Fruit fly (Drosophila melanogaster): ENCODE measurements around the gene 5PtaseI.

Gene 5PtaseI

DNA sequence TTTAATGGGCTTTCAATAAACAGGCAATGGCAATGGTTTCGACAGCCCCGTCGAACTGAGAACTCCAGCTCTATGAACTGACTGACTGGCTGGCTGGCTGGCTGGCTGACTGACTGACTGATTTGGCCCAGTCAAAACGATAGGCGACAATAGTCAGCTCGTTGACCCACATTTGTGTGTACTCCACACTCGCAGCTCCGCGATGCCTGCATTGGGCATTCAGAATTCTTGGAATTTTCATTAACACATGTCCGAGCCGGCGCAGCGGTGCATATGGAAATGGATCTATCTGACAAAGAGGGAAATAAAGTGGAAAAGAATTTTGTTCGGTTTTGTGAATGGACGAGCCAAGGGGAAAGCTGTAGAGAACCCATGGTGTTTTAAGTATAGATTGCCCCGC lies 42.7 kb downstream of the 5PtaseI start (continued):
- no peak for TF ChIP-seq pros (GFP tag; optimal IDR thresholded peaks at IDR 0.05)
- TF ChIP-seq CG12299 (tag; optimal IDR thresholded peaks at IDR 0.05), result no peak
- TF ChIP-seq CG31365 (tag; optimal IDR thresholded peaks at IDR 0.05), result no peak
- TF ChIP-seq Stat92E (GFP tag; optimal IDR thresholded peaks at IDR 0.05), result peak in 1 of 3 experiments; percentile 98
- TF ChIP-seq klu (GFP tag; IDR thresholded peaks at IDR 0.05), result no peak
- TF ChIP-seq pan (optimal IDR thresholded peaks at IDR 0.05), result no peak
- TF ChIP-seq pan (GFP tag; optimal IDR thresholded peaks at IDR 0.05 in 1 of 2, IDR thresholded peaks at IDR 0.05 in 1 of 2), result no peak
- no peak for TF ChIP-seq repo (GFP tag; optimal IDR thresholded peaks at IDR 0.05)
- no peak for TF ChIP-seq Bdp1 (GFP tag; optimal IDR thresholded peaks at IDR 0.05)
- no peak for TF ChIP-seq H15 (GFP tag; IDR thresholded peaks at IDR 0.05)
- TF ChIP-seq zen2 (GFP tag; IDR thresholded peaks at IDR 0.05; ENCODE audit: partially characterized antibody), result no peak
- no peak for TF ChIP-seq tna (GFP tag; IDR thresholded peaks at IDR 0.05; ENCODE audit: partially characterized antibody)
- no peak for TF ChIP-seq ham (GFP tag; IDR thresholded peaks at IDR 0.05)
- TF ChIP-seq insv (GFP tag; optimal IDR thresholded peaks at IDR 0.05), result no peak
- TF ChIP-seq Nf-YA (GFP tag; IDR thresholded peaks at IDR 0.05), result no peak
- no peak for TF ChIP-seq CG6791 (GFP tag; IDR thresholded peaks at IDR 0.05; ENCODE audit: partially characterized antibody)
- no peak for TF ChIP-seq CG7839 (tag; optimal IDR thresholded peaks at IDR 0.05)
- TF ChIP-seq tup (GFP tag; optimal IDR thresholded peaks at IDR 0.05), result no peak
- TF ChIP-seq knrl (GFP tag; IDR thresholded peaks at IDR 0.05; ENCODE audit: partially characterized antibody), result no peak
- no peak for TF ChIP-seq Hr78 (GFP tag; optimal IDR thresholded peaks at IDR 0.05)
- no peak for TF ChIP-seq NC2β (GFP tag; optimal IDR thresholded peaks at IDR 0.05)
- TF ChIP-seq B-H1 (GFP tag; IDR thresholded peaks at IDR 0.05), result no peak
- no peak for TF ChIP-seq Eip74EF (GFP tag; optimal IDR thresholded peaks at IDR 0.05)
- TF ChIP-seq CG14050 (GFP tag; IDR thresholded peaks at IDR 0.05), result no peak
- no peak for TF ChIP-seq CG12942 (GFP tag; optimal IDR thresholded peaks at IDR 0.05)
- TF ChIP-seq twi (tag; optimal IDR thresholded peaks at IDR 0.05), result peak; percentile 0
- TF ChIP-seq Sox102F (GFP tag; optimal IDR thresholded peaks at IDR 0.05), result no peak
- no peak for TF ChIP-seq nau (GFP tag; optimal IDR thresholded peaks at IDR 0.05)
- no peak for TF ChIP-seq CG11456 (GFP tag; IDR thresholded peaks at IDR 0.05)
- peak; percentile 25; the same call in 1 of the 2 replicates for TF ChIP-seq slbo (GFP tag; IDR thresholded peaks at IDR 0.05)
- TF ChIP-seq CG11695 (GFP tag; IDR thresholded peaks at IDR 0.05), result no peak

DNA sequence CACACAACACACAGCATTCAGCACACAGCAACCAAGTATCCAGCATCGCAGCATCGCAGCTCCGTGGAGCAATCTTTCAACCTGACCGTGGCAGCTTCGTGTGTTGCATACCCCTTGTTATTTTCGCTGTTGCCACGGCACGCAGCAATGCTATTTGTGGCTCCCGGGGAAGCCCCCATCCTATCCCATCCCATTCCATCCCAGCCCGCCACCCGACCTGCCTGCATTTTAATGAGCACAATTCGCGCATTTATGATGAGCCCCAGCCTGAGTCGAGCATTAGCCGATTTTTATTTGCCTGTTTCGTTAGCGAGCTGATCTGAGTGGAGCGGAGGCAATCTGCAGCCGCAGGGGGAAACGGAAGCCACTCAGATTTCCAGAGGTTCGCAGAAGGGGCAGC lies 45.4 kb downstream of the 5PtaseI start:
- TF ChIP-seq Ets65A (GFP tag), result peak; percentile 76
- TF ChIP-seq CG10431 (GFP tag; optimal IDR thresholded peaks at IDR 0.05), result no peak

DNA sequence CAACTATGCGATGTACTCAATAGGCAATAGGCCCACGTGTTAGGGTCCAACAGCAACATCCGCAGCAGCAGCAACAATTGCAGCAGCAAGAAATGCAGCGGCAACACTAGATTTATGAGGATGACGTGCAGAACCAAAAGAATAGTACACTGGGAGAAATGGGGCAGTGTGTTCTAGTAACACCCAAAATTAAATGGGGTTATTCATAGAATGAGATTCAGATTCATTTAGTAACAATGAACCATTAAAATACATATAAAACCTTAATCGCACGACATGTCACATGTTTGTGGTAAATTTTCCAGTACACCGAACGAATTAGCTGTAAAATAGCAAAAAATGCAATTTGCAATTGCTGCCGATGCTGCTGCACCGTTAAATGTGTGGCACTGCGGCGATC lies 47.7 kb downstream of the 5PtaseI start:
- TF ChIP-seq Optix (GFP tag; IDR thresholded peaks at IDR 0.05), result no peak
- TF ChIP-seq CG6654 (GFP tag; optimal IDR thresholded peaks at IDR 0.05), result no peak
- no peak for TF ChIP-seq CG31441 (GFP tag; IDR thresholded peaks at IDR 0.05)
- TF ChIP-seq gem (tag; optimal IDR thresholded peaks at IDR 0.05), result no peak
- no peak for TF ChIP-seq knrl (GFP tag; IDR thresholded peaks at IDR 0.05; ENCODE audit: partially characterized antibody)
- TF ChIP-seq CG14014 (GFP tag; IDR thresholded peaks at IDR 0.05), result no peak
- no peak for TF ChIP-seq B-H2 (GFP tag; optimal IDR thresholded peaks at IDR 0.05)
- TF ChIP-seq Scr (GFP tag; IDR thresholded peaks at IDR 0.05; ENCODE audit: partially characterized antibody), result no peak
- TF ChIP-seq CG2875 (GFP tag; optimal IDR thresholded peaks at IDR 0.05), result no peak
- TF ChIP-seq Max (GFP tag; optimal IDR thresholded peaks at IDR 0.05), result no peak
- TF ChIP-seq Opbp (GFP tag; IDR thresholded peaks at IDR 0.05; ENCODE audit: partially characterized antibody), result no peak
- TF ChIP-seq CG15696 (tag; optimal IDR thresholded peaks at IDR 0.05), result no peak
- TF ChIP-seq CG17829 (tag; optimal IDR thresholded peaks at IDR 0.05), result no peak
- TF ChIP-seq CG17568 (GFP tag; optimal IDR thresholded peaks at IDR 0.05), result no peak
- TF ChIP-seq CG11696 (GFP tag; IDR thresholded peaks at IDR 0.05), result no peak
